Worm (Caenorhabditis elegans) whole organism, L1 larva: Measurements from ENCODE around the gene F09F9.2.

Experiments
- alr-1 ChIP-seq: fragments of 200-800 bp; sonication (Bioruptor generic); optimal IDR thresholded peaks from 2 replicates; lab custom pipeline; 2018; ENCODE audit warnings: borderline replicate concordance, mild to moderate bottlenecking, missing genetic modification characterization, missing compliant biosample characterization
- efl-1 ChIP-seq, 4 experiments: fragments of 150-350 bp; optimal IDR thresholded peaks in 3 of 4; peaks in 1 of 4; 1 replicate in 1 of 4; 2 replicates in 3 of 4; lab custom pipeline; 2014; ENCODE audit warnings: missing biosample characterization in 2 of 4, missing genetic modification characterization in 2 of 4, missing genetic modification reagents in 2 of 4
- mdl-1 ChIP-seq, 2 experiments: fragments of 150-350 bp; optimal IDR thresholded peaks; 2 replicates each; lab custom pipeline; 2014 to 2017; ENCODE audit warnings: missing biosample characterization in 2 of 2, missing genetic modification characterization in 2 of 2, inconsistent platforms in 1 of 2
- nhr-11 ChIP-seq: fragments of 150-350 bp; optimal IDR thresholded peaks from 2 replicates; lab custom pipeline; 2014; ENCODE audit warnings: missing biosample characterization, missing genetic modification characterization
- nhr-12 ChIP-seq: sonication (generic microtip); optimal IDR thresholded peaks from 2 replicates; lab custom pipeline; 2017; ENCODE audit warnings: missing biosample characterization, missing genetic modification characterization
- nhr-237 ChIP-seq: fragments of 150-350 bp; optimal IDR thresholded peaks from 2 replicates; lab custom pipeline; 2014; ENCODE audit warnings: missing biosample characterization, missing genetic modification characterization
- nhr-28 ChIP-seq: fragments of 150-350 bp; optimal IDR thresholded peaks from 2 replicates; lab custom pipeline; 2014; ENCODE audit warnings: missing biosample characterization, missing genetic modification characterization
- unc-62 ChIP-seq: fragments of 150-350 bp; optimal IDR thresholded peaks from 2 replicates; lab custom pipeline; 2014; ENCODE audit warnings: missing biosample characterization, missing genetic modification reagents, missing genetic modification characterization

DNA sequence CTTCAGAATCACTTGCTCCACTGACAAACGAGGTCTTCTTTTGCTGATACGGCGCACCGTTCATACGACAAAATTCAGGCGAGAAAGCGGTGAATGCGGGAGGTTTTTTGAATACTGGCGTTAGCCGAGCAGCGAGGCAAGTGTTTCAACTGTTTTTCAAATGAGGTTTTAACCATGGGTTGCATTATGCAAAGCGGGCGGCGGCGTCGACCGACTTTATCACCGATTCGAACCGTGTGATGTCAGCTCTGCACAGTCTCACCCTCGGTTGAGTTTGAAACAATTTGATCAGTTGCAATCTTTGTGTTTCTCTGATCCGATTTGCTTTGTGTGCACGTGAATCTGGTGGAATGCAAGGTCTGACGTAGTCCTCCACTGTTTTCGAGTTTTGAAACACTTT lies 10.8 kb downstream of the F09F9.2 start, which contains the start of gene clh-4:
- TF ChIP-seq nhr-12 (tag; lab: Kevin White, UChicago) (no peak), nhr-28 (tag; lab: Kevin White, UChicago) (no peak), alr-1 (no peak), nhr-11 (tag; lab: Kevin White, UChicago) (no peak), unc-62 (GFP tag; lab: Kevin White, UChicago) (no peak), mdl-1 (tag; optimal IDR thresholded peaks at IDR 0.05; lab: Kevin White, UChicago) (no peak), nhr-237 (tag; lab: Kevin White, UChicago) (no peak), efl-1 (optimal IDR thresholded peaks at IDR 0.05; lab: Kevin White, UChicago) (no peak), efl-1 (GFP tag; optimal IDR thresholded peaks at IDR 0.05 in 1 of 2; lab: Kevin White, UChicago) (no peak)
